Worm (Caenorhabditis elegans): ENCODE results near the gene vit-5.

Gene vit-5

ce11 chrX:3401701-3402100, 1.6 kb upstream of the vit-5 start, which contains the start of gene C04F6.9:
C04F6.9 (plus strand) TSS chrX:3402001.
- TF ChIP-seq daf-12 (tag; optimal IDR thresholded peaks at IDR 0.05), result no peak
- TF ChIP-seq ZK546.5 (tag; optimal IDR thresholded peaks at IDR 0.05), result no peak
- TF ChIP-seq ama-1 (optimal IDR thresholded peaks at IDR 0.05), result no peak
- TF ChIP-seq nhr-67 (tag; optimal IDR thresholded peaks at IDR 0.05), result no peak
- no peak for TF ChIP-seq ceh-9 (tag; optimal IDR thresholded peaks at IDR 0.05)

- no peak for TF ChIP-seq nhr-23 (tag; optimal IDR thresholded peaks at IDR 0.05)
- no peak for TF ChIP-seq ama-1 (optimal IDR thresholded peaks at IDR 0.05)
- no peak for TF ChIP-seq unc-62 (GFP tag; optimal IDR thresholded peaks at IDR 0.05)
- TF ChIP-seq lsy-12 (tag; optimal IDR thresholded peaks at IDR 0.05), result no peak
- no peak for TF ChIP-seq ceh-16 (tag; optimal IDR thresholded peaks at IDR 0.05)
- TF ChIP-seq elt-3 (tag; optimal IDR thresholded peaks at IDR 0.05), result no peak
- TF ChIP-seq fkh-2 (tag; optimal IDR thresholded peaks at IDR 0.05), result no peak
- TF ChIP-seq daf-12 (tag; optimal IDR thresholded peaks at IDR 0.05), result no peak
- no peak for TF ChIP-seq nhr-237 (tag; optimal IDR thresholded peaks at IDR 0.05)
- TF ChIP-seq aly-2 (tag; optimal IDR thresholded peaks at IDR 0.05), result no peak
- no peak for TF ChIP-seq nhr-77 (tag; optimal IDR thresholded peaks at IDR 0.05)
- no peak for TF ChIP-seq pqm-1 (tag; optimal IDR thresholded peaks at IDR 0.05)
- no peak for TF ChIP-seq R02D3.7 (tag; optimal IDR thresholded peaks at IDR 0.05)
- no peak for TF ChIP-seq fos-1 (tag; optimal IDR thresholded peaks at IDR 0.05)
- TF ChIP-seq nfya-1 (tag; optimal IDR thresholded peaks at IDR 0.05; ENCODE audit: insufficient read depth), result no peak
- no peak for TF ChIP-seq mdl-1 (tag; optimal IDR thresholded peaks at IDR 0.05)
- no peak for TF ChIP-seq fkh-10 (GFP tag; optimal IDR thresholded peaks at IDR 0.05)
- no peak for TF ChIP-seq skn-1 (tag; optimal IDR thresholded peaks at IDR 0.05)
These were observed 5.5 kb downstream of the vit-5 start for ce11 chrX:3408717-3409303.

ce11 chrX:3411565-3412022, 8.3 kb downstream of the vit-5 start, which contains the start of gene unc-78:
unc-78 (minus strand) TSS chrX:3411615.
- TF ChIP-seq pqm-1 (tag; optimal IDR thresholded peaks at IDR 0.05), result peak; percentile 31
- no peak for TF ChIP-seq lin-15B (tag; optimal IDR thresholded peaks at IDR 0.05)
- no peak for TF ChIP-seq ztf-11 (tag; optimal IDR thresholded peaks at IDR 0.05)
- TF ChIP-seq mdl-1 (tag; optimal IDR thresholded peaks at IDR 0.05), result no peak
- no peak for TF ChIP-seq R02D3.7 (tag; optimal IDR thresholded peaks at IDR 0.05)
- TF ChIP-seq sea-2 (GFP tag; optimal IDR thresholded peaks at IDR 0.05), result no peak
- TF ChIP-seq pha-4 (tag; optimal IDR thresholded peaks at IDR 0.05), result peak; percentile 16
- peak; percentile 0 for TF ChIP-seq elt-2 (tag; optimal IDR thresholded peaks at IDR 0.05)
- no peak for TF ChIP-seq aly-2 (tag; optimal IDR thresholded peaks at IDR 0.05)

- TF ChIP-seq fkh-2 (tag; optimal IDR thresholded peaks at IDR 0.05), result no peak
- peak; percentile 59 for TF ChIP-seq nhr-25 (tag; optimal IDR thresholded peaks at IDR 0.05)
- TF ChIP-seq nhr-23 (tag; optimal IDR thresholded peaks at IDR 0.05), result peak; percentile 60
- TF ChIP-seq lin-39 (tag; optimal IDR thresholded peaks at IDR 0.05), result no peak
- TF ChIP-seq elt-3 (tag; optimal IDR thresholded peaks at IDR 0.05), result no peak
These were observed 11.4 kb downstream of the vit-5 start, which contains the start of gene dhs-27 for ce11 chrX:3414660-3415144. dhs-27 (minus strand) TSS chrX:3414710.

ce11 chrX:3416063-3416462, 12.8 kb downstream of the vit-5 start:
- no peak for TF ChIP-seq aly-2 (tag; optimal IDR thresholded peaks at IDR 0.05)

- TF ChIP-seq lsy-12 (tag; optimal IDR thresholded peaks at IDR 0.05), result no peak
- TF ChIP-seq pha-4 (tag; optimal IDR thresholded peaks at IDR 0.05), result no peak
- no peak for TF ChIP-seq ceh-16 (tag; optimal IDR thresholded peaks at IDR 0.05)
- no peak for TF ChIP-seq ztf-4 (tag; optimal IDR thresholded peaks at IDR 0.05)
These were observed 15.8 kb downstream of the vit-5 start, which contains the start of gene C04F6.7 for ce11 chrX:3419084-3419483. C04F6.7 (minus strand) TSS chrX:3419184.

- TF ChIP-seq lin-39 (tag; optimal IDR thresholded peaks at IDR 0.05) (no peak), sea-2 (GFP tag; optimal IDR thresholded peaks at IDR 0.05) (no peak), lin-15B (tag; optimal IDR thresholded peaks at IDR 0.05) (no peak), ztf-4 (tag; optimal IDR thresholded peaks at IDR 0.05) (no peak), nfya-1 (tag; optimal IDR thresholded peaks at IDR 0.05; ENCODE audit: insufficient read depth) (no peak), elt-3 (tag; optimal IDR thresholded peaks at IDR 0.05) (no peak), tbx-2 (tag; optimal IDR thresholded peaks at IDR 0.05) (no peak), ama-1 (optimal IDR thresholded peaks at IDR 0.05) (no peak), ZK546.5 (tag; optimal IDR thresholded peaks at IDR 0.05) (no peak), ztf-11 (tag; optimal IDR thresholded peaks at IDR 0.05) (no peak), R02D3.7 (tag; optimal IDR thresholded peaks at IDR 0.05) (no peak)
These were observed 21.2 kb downstream of the vit-5 start, which contains the start of gene ZK813.6 for ce11 chrX:3424516-3424915. ZK813.6 (plus strand) TSS chrX:3424816.

Data from whole organism, L3 larva.